Worm (Caenorhabditis elegans): ENCODE results near the gene Y38A10A.2.

ce11 chrV:6012401-6012800 lies 50.8 kb downstream of the Y38A10A.2 start:
- TF ChIP-seq B0019.2 (GFP tag; conservative IDR thresholded peaks at IDR 0.05) (no peak), repo-1 (tag; optimal IDR thresholded peaks at IDR 0.05) (no peak), cebp-2 (GFP tag; IDR thresholded peaks at IDR 0.05) (no peak), pha-4 (tag; optimal IDR thresholded peaks at IDR 0.05) (no peak), F49E8.2 (tag; optimal IDR thresholded peaks at IDR 0.05; ENCODE audit: insufficient read depth) (no peak), snpc-4 (GFP tag; optimal IDR thresholded peaks at IDR 0.05) (no peak), snpc-4 (tag; optimal IDR thresholded peaks at IDR 0.05) (no peak), ztf-28 (GFP tag; IDR thresholded peaks at IDR 0.05) (no peak), madf-6 (GFP tag; IDR thresholded peaks at IDR 0.05) (no peak), D2030.7 (GFP tag; IDR thresholded peaks at IDR 0.05) (no peak), snpc-1.1 (tag; optimal IDR thresholded peaks at IDR 0.05; ENCODE audit: insufficient read depth) (no peak), gei-17 (GFP tag; optimal IDR thresholded peaks at IDR 0.05) (no peak), lsy-27 (tag; optimal IDR thresholded peaks at IDR 0.05; ENCODE audit: borderline replicate concordance, insufficient read depth) (no peak), unc-62 (GFP tag; optimal IDR thresholded peaks at IDR 0.05) (no peak)
